ENCODE assay signal across 3 worm cellular contexts in genomic region chrIV:741831-742230, ce11.
TF ChIP-seq lines count a peak whose summit lies in the region.

No protein-coding gene starts in this region.

TF ChIP-seq in whole organism, L1 larva, 84 proteins besides CTCF, POLR2A, EP300 and RAD21:
- TF ChIP-seq lin-14 (GFP tag; optimal IDR thresholded peaks at IDR 0.05; lab: Kevin White, UChicago) (peak; percentile 7), aha-1 (tag; optimal IDR thresholded peaks at IDR 0.05; lab: Kevin White, UChicago) (no peak), nhr-90 (tag; optimal IDR thresholded peaks at IDR 0.05; lab: Kevin White, UChicago; ENCODE audit: poor library complexity) (no peak), nhr-47 (tag; optimal IDR thresholded peaks at IDR 0.05; lab: Kevin White, UChicago) (no peak), grh-1 (GFP tag; IDR thresholded peaks at IDR 0.05; lab: Robert Waterston, UW) (no peak), rnt-1 (tag; optimal IDR thresholded peaks at IDR 0.05; lab: Kevin White, UChicago) (peak; percentile 2), ceh-90 (tag; optimal IDR thresholded peaks at IDR 0.05; lab: Kevin White, UChicago) (no peak)

TF ChIP-seq in whole organism, late embryonic, 69 proteins besides CTCF, POLR2A, EP300 and RAD21:
- peak; percentile 67 for TF ChIP-seq unc-55 (GFP tag; optimal IDR thresholded peaks at IDR 0.05; lab: Kevin White, UChicago)
- TF ChIP-seq nhr-11 (tag; optimal IDR thresholded peaks at IDR 0.05; lab: Kevin White, UChicago) = no peak
- TF ChIP-seq ref-2 (tag; optimal IDR thresholded peaks at IDR 0.05; lab: Kevin White, UChicago) = peak; percentile 40

TF ChIP-seq in whole organism, mixed stage, embryonic, 35 proteins besides CTCF, POLR2A, EP300 and RAD21:
- TF ChIP-seq unc-62 (GFP tag; optimal IDR thresholded peaks at IDR 0.05; lab: Kevin White, UChicago) = peak; percentile 53
- TF ChIP-seq tbx-8 (GFP tag; optimal IDR thresholded peaks at IDR 0.05; lab: Kevin White, UChicago) = no peak
TF ChIP-seq in whole organism, mixed stage, embryonic: peak in this region for 1.

Comparison
In these comparisons a context has a peak if more than half of its experiments do, and no peak if none do; other contexts are left out.
1. Of the 10 proteins assayed by ChIP-seq in both whole organism, L1 larva and whole organism, late embryonic: peak only in whole organism, L1 larva: rnt-1; only in whole organism, late embryonic: none; in both: none; in neither: 9.